Worm (Caenorhabditis elegans): ENCODE measurements around the gene fig-1.

DNA sequence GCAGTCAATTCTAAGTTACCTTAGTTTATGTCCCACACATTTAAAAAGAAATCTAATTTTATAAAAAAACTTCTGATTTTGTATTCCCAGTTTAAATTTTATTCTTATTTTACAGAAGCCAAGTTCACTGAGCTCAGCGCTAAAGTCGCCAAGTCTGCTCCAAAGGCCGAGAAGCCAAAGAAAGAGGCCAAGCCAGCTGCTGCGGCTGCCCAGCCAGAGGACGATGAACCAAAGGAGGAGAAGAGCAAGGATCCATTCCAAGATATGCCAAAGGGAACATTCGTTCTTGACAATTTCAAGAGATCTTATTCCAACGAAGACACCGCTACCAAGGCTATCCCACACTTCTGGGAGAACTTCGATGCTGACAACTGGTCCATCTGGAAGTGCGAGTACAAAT is 14.1 kb downstream of the fig-1 start:
- TF ChIP-seq ztf-23 (GFP tag; IDR thresholded peaks at IDR 0.05) (no peak), med-1 (GFP tag; optimal IDR thresholded peaks at IDR 0.05; ENCODE audit: insufficient read depth) (no peak), tab-1 (GFP tag; IDR thresholded peaks at IDR 0.05) (no peak)
